Worm (Caenorhabditis elegans) whole organism, midembryonic: ENCODE data around the gene srx-26.

Experiments
- T22C8.4 ChIP-seq: fragments of 200-800 bp; sonication (Bioruptor generic); IDR thresholded peaks from 2 replicates; pipeline ENCODE4 v1.3.6; 2022; ENCODE audit warnings: missing genetic modification characterization, missing compliant biosample characterization
- cog-1 ChIP-seq: sonication (generic microtip); optimal IDR thresholded peaks from 2 replicates; lab custom pipeline; 2016; ENCODE audit warnings: missing genetic modification characterization, missing compliant biosample characterization
- flt-1 ChIP-seq: fragments of 200-800 bp; sonication (Bioruptor generic); IDR thresholded peaks from 2 replicates; pipeline ENCODE4 v1.3.6; 2022; ENCODE audit warnings: missing genetic modification characterization, missing compliant biosample characterization
- klf-2 ChIP-seq: fragments of 200-800 bp; sonication (Bioruptor generic); conservative IDR thresholded peaks from 2 replicates; pipeline ENCODE4 v1.3.6; 2022; ENCODE audit warnings: missing genetic modification reagents, missing genetic modification characterization, missing compliant biosample characterization
- med-1 ChIP-seq: sonication (generic microtip); optimal IDR thresholded peaks from 2 replicates; lab custom pipeline; 2017; ENCODE audit warnings: missing genetic modification characterization, mild to moderate bottlenecking, missing compliant biosample characterization, antibody characterized with exemption, missing genetic modification reagents; ENCODE audit not compliant: insufficient read depth
- ref-1 ChIP-seq: fragments of 200-800 bp; sonication (Bioruptor generic); conservative IDR thresholded peaks from 2 replicates; pipeline ENCODE4 v1.3.6; 2022; ENCODE audit warnings: missing genetic modification reagents, missing genetic modification characterization, missing compliant biosample characterization
- tab-1 ChIP-seq: fragments of 200-800 bp; sonication (Bioruptor generic); IDR thresholded peaks from 2 replicates; pipeline ENCODE4 v1.3.6; 2022; ENCODE audit warnings: missing genetic modification characterization, missing compliant biosample characterization
- ztf-23 ChIP-seq: fragments of 200-800 bp; sonication (Bioruptor generic); IDR thresholded peaks from 2 replicates; pipeline ENCODE4 v1.3.6; 2022; ENCODE audit warnings: missing genetic modification reagents, missing genetic modification characterization, missing compliant biosample characterization
- ztf-29 ChIP-seq: fragments of 200-800 bp; sonication (Bioruptor generic); IDR thresholded peaks from 2 replicates; pipeline ENCODE4 v1.3.6; 2022; ENCODE audit warnings: missing genetic modification reagents, missing genetic modification characterization, missing compliant biosample characterization

- TF ChIP-seq tab-1 (GFP tag; lab: Robert Waterston, UW) (no peak), ref-1 (GFP tag; lab: Robert Waterston, UW) (no peak), T22C8.4 (no peak), cog-1 (tag; lab: Kevin White, UChicago) (no peak), med-1 (GFP tag; lab: Kevin White, UChicago) (no peak), ztf-29 (GFP tag; lab: Robert Waterston, UW) (no peak), flt-1 (GFP tag; lab: Robert Waterston, UW) (no peak), ztf-23 (GFP tag; lab: Robert Waterston, UW) (no peak), klf-2 (no peak)
Measured at ce11 chrV:2711429-2711828, 41.5 kb downstream of the srx-26 start, which contains the start of gene C24B9.3.
